Worm (Caenorhabditis elegans) whole organism, young adult: Measurements from ENCODE around the gene cth-1.
A peak's percentile ranks its signal among the peaks of the same experiment; 100 is the strongest.

Experiments
- B0019.2 ChIP-seq: fragments of 200-800 bp; sonication (Bioruptor generic); conservative IDR thresholded peaks from 2 replicates; pipeline ENCODE4 v1.3.6; 2022; ENCODE audit warnings: missing genetic modification reagents, missing genetic modification characterization, missing compliant biosample characterization
- C17E4.6 ChIP-seq: fragments of 200-800 bp; sonication (Bioruptor generic); IDR thresholded peaks from 2 replicates; pipeline ENCODE4 v1.3.6; 2022; ENCODE audit warnings: missing genetic modification reagents, missing genetic modification characterization, missing compliant biosample characterization
- F22D6.2 ChIP-seq: sonication (generic microtip); optimal IDR thresholded peaks from 2 replicates; lab custom pipeline; 2016; ENCODE audit warnings: mild to moderate bottlenecking, missing genetic modification characterization, missing compliant biosample characterization
- F57A8.1 ChIP-seq: fragments of 200-800 bp; sonication (Bioruptor generic); optimal IDR thresholded peaks from 2 replicates; lab custom pipeline; 2018; ENCODE audit warnings: mild to moderate bottlenecking, missing genetic modification characterization, moderate library complexity, missing compliant biosample characterization
- T26A5.8 ChIP-seq: sonication (generic microtip); optimal IDR thresholded peaks from 2 replicates; lab custom pipeline; 2016; ENCODE audit warnings: missing genetic modification characterization, missing compliant biosample characterization
- Y79H2A.3 ChIP-seq: fragments of 200-800 bp; sonication (Bioruptor generic); conservative IDR thresholded peaks from 2 replicates; pipeline ENCODE4 v1.3.6; 2022; ENCODE audit warnings: missing genetic modification reagents, missing genetic modification characterization, missing compliant biosample characterization
- atf-7 ChIP-seq: sonication (generic microtip); optimal IDR thresholded peaks from 2 replicates; lab custom pipeline; 2017; ENCODE audit warnings: mild to moderate bottlenecking, missing genetic modification characterization, missing compliant biosample characterization
- attf-5 ChIP-seq: fragments of 200-800 bp; sonication (Bioruptor generic); optimal IDR thresholded peaks from 2 replicates; lab custom pipeline; 2018; ENCODE audit warnings: mild to moderate bottlenecking, missing genetic modification characterization, missing compliant biosample characterization
- attf-6 ChIP-seq: fragments of 200-800 bp; sonication (Bioruptor generic); IDR thresholded peaks from 2 replicates; pipeline ENCODE4 v1.3.6; 2022; ENCODE audit warnings: missing genetic modification reagents, missing genetic modification characterization, missing compliant biosample characterization
- ccch-3 ChIP-seq: fragments of 200-800 bp; sonication (Bioruptor generic); optimal IDR thresholded peaks from 2 replicates; lab custom pipeline; 2018; ENCODE audit warnings: mild to moderate bottlenecking, missing genetic modification characterization, missing compliant biosample characterization
- cebp-1 ChIP-seq, 2 experiments: fragments of 200-800 bp in 1 of 2; sonication (Bioruptor generic) in 1 of 2; sonication (generic microtip) in 1 of 2; IDR thresholded peaks in 1 of 2; optimal IDR thresholded peaks in 1 of 2; 2 replicates each; pipeline versions ENCODE4 v1.3.6 to Lab custom; 2017 to 2022; ENCODE audit warnings: missing compliant biosample characterization in 2 of 2, missing genetic modification characterization in 2 of 2, mild to moderate bottlenecking in 1 of 2, missing genetic modification reagents in 1 of 2, moderate library complexity in 1 of 2
- chd-7 ChIP-seq: sonication (generic microtip); optimal IDR thresholded peaks from 2 replicates; lab custom pipeline; 2016; ENCODE audit warnings: mild to moderate bottlenecking, missing genetic modification characterization, moderate library complexity, missing compliant biosample characterization
- egrh-3 ChIP-seq: fragments of 200-800 bp; sonication (Bioruptor generic); IDR thresholded peaks from 2 replicates; pipeline ENCODE4 v1.3.6; 2022; ENCODE audit warnings: missing genetic modification reagents, missing genetic modification characterization, missing compliant biosample characterization
- ekl-4 ChIP-seq: fragments of 200-800 bp; sonication (Bioruptor generic); IDR thresholded peaks from 2 replicates; pipeline ENCODE4 v1.3.6; 2022; ENCODE audit warnings: missing genetic modification reagents, missing genetic modification characterization, missing compliant biosample characterization
- ets-4 ChIP-seq: fragments of 200-800 bp; sonication (Bioruptor generic); optimal IDR thresholded peaks from 2 replicates; lab custom pipeline; 2018; ENCODE audit warnings: mild to moderate bottlenecking, missing genetic modification characterization, missing compliant biosample characterization
- madf-3 ChIP-seq: fragments of 200-800 bp; sonication (Bioruptor generic); IDR thresholded peaks from 2 replicates; pipeline ENCODE4 v1.3.6; 2022; ENCODE audit warnings: missing genetic modification reagents, missing genetic modification characterization, missing compliant biosample characterization
- mel-28 ChIP-seq: sonication (generic microtip); optimal IDR thresholded peaks from 2 replicates; lab custom pipeline; 2016; ENCODE audit warnings: borderline replicate concordance, mild to moderate bottlenecking, missing genetic modification characterization, missing compliant biosample characterization
- mes-4 ChIP-seq: sonication (generic microtip); optimal IDR thresholded peaks from 2 replicates; lab custom pipeline; 2016; ENCODE audit warnings: missing genotype, missing genetic modification characterization, missing compliant biosample characterization
- nfya-2 ChIP-seq: fragments of 200-800 bp; sonication (Bioruptor generic); IDR thresholded peaks from 2 replicates; pipeline ENCODE4 v1.3.6; 2022; ENCODE audit warnings: missing genetic modification reagents, missing genetic modification characterization, missing compliant biosample characterization
- nhr-179 ChIP-seq: sonication (generic microtip); optimal IDR thresholded peaks from 2 replicates; lab custom pipeline; 2016; ENCODE audit warnings: mild to moderate bottlenecking, missing genetic modification characterization, missing compliant biosample characterization
- nhr-80 ChIP-seq: sonication (generic microtip); optimal IDR thresholded peaks from 2 replicates; lab custom pipeline; 2016; ENCODE audit warnings: missing genetic modification characterization, missing compliant biosample characterization
- pbrm-1 ChIP-seq: fragments of 200-800 bp; sonication (Bioruptor generic); IDR thresholded peaks from 2 replicates; pipeline ENCODE4 v1.3.6; 2022; ENCODE audit warnings: missing genetic modification reagents, missing genetic modification characterization, missing compliant biosample characterization
- rpc-1 ChIP-seq, 2 experiments: fragments of 150-350 bp in 1 of 2; sonication (generic microtip) in 1 of 2; optimal IDR thresholded peaks; 2 replicates each; lab custom pipeline; 2014 to 2018; ENCODE audit warnings: missing biosample characterization in 1 of 2, missing genetic modification characterization in 1 of 2, missing genetic modification reagents in 1 of 2, missing genotype in 1 of 2
- snpc-1.3 ChIP-seq: sonication (generic microtip); optimal IDR thresholded peaks from 2 replicates; lab custom pipeline; 2017; ENCODE audit warnings: missing genetic modification characterization, mild to moderate bottlenecking, missing compliant biosample characterization, antibody characterized with exemption, moderate library complexity, missing genotype, missing genetic modification reagents; ENCODE audit not compliant: insufficient read depth
- snpc-3.4 ChIP-seq: sonication (generic microtip); optimal IDR thresholded peaks from 2 replicates; lab custom pipeline; 2017; ENCODE audit warnings: missing genetic modification characterization, mild to moderate bottlenecking, missing compliant biosample characterization, antibody characterized with exemption, moderate library complexity, missing genotype, missing genetic modification reagents
- unc-130 ChIP-seq: sonication (generic microtip); optimal IDR thresholded peaks from 2 replicates; lab custom pipeline; 2016; ENCODE audit warnings: missing genetic modification reagents, missing genetic modification characterization, missing compliant biosample characterization
- zim-3 ChIP-seq: sonication (generic microtip); optimal IDR thresholded peaks from 2 replicates; lab custom pipeline; 2017; ENCODE audit warnings: mild to moderate bottlenecking, missing genetic modification characterization, moderate library complexity, missing compliant biosample characterization
- ztf-22 ChIP-seq: fragments of 200-800 bp; sonication (Bioruptor generic); optimal IDR thresholded peaks from 2 replicates; lab custom pipeline; 2018; ENCODE audit warnings: mild to moderate bottlenecking, missing genetic modification characterization, moderate library complexity, missing compliant biosample characterization
- ztf-25 ChIP-seq: fragments of 200-800 bp; sonication (Bioruptor generic); IDR thresholded peaks from 2 replicates; pipeline ENCODE4 v1.3.6; 2022; ENCODE audit warnings: missing genetic modification reagents, missing genetic modification characterization, missing compliant biosample characterization
- ztf-26 ChIP-seq: sonication (generic microtip); optimal IDR thresholded peaks from 2 replicates; lab custom pipeline; 2017; ENCODE audit warnings: missing genetic modification characterization, missing compliant biosample characterization

The cth-1 gene

DNA sequence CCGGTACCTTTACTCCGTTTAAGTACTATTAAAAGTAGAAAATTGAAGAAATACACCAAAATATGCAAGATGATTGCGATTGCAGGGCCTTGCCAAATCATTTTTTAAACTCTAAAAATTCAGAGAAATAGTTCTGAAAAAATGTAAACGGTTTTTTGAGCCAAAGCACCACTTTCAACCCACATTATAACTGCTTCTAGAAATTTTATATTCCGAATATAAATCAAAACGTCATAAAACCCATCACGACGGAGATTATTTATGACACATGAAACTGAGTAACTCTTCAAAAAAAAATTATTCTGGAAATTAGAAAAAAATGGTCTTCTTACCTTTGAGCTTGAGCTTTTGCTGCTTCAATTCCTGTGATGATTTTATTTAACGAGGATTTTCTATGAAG lies 13.8 kb downstream of the cth-1 start, which contains the start of gene srxa-16:
Gene srxa-16 (minus strand): TSS at position 101 of the 400 bp plus-strand sequence.
- TF ChIP-seq F22D6.2 (no peak), B0019.2 (GFP tag; lab: Robert Waterston, UW) (no peak), ccch-3 (no peak), pbrm-1 (GFP tag; lab: Robert Waterston, UW) (no peak), snpc-3.4 (tag; lab: Kevin White, UChicago) (no peak), egrh-3 (GFP tag; lab: Robert Waterston, UW) (no peak), ztf-25 (no peak)

DNA sequence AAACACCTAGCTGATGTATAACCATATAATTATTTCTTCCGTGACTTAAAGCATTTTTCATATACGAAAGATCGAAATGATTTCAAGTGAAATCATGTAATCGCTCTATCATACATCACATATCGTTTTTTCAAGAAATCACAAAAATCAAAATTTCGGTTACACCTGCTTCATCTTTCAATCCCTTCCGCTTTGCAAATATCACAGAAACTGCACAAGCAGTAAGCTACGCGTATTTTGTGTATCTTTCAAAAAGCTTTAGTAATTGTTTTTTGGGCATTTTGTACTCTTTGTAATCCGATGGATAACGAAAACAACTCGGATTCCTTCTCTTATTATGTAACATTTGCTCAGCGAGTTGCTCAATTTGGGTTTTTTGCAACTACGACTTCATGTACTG lies 14.9 kb downstream of the cth-1 start, which contains the start of gene str-25:
Gene str-25 (plus strand): TSS at position 301 of the 400 bp plus-strand sequence.
- TF ChIP-seq T26A5.8 (tag; lab: Kevin White, UChicago): no peak
- TF ChIP-seq attf-5 (GFP tag; lab: Kevin White, UChicago): no peak
- no peak for TF ChIP-seq ztf-26 (tag; lab: Kevin White, UChicago)
- no peak for TF ChIP-seq F57A8.1 (GFP tag; lab: Kevin White, UChicago)
- TF ChIP-seq nfya-2 (GFP tag; lab: Robert Waterston, UW): no peak
- no peak for TF ChIP-seq snpc-1.3
- no peak for TF ChIP-seq zim-3
- no peak for TF ChIP-seq ztf-22 (GFP tag; lab: Kevin White, UChicago)
- no peak for TF ChIP-seq C17E4.6 (GFP tag; lab: Robert Waterston, UW)
- no peak for TF ChIP-seq chd-7
- no peak for TF ChIP-seq unc-130 (GFP tag; lab: Kevin White, UChicago)
- no peak for TF ChIP-seq nhr-179
- TF ChIP-seq Y79H2A.3: no peak
- TF ChIP-seq mes-4 (tag; lab: Kevin White, UChicago): no peak
- TF ChIP-seq ets-4 (GFP tag; lab: Kevin White, UChicago): no peak
- TF ChIP-seq mel-28 (tag; lab: Kevin White, UChicago): no peak
- no peak for TF ChIP-seq ekl-4
- no peak for TF ChIP-seq atf-7

DNA sequence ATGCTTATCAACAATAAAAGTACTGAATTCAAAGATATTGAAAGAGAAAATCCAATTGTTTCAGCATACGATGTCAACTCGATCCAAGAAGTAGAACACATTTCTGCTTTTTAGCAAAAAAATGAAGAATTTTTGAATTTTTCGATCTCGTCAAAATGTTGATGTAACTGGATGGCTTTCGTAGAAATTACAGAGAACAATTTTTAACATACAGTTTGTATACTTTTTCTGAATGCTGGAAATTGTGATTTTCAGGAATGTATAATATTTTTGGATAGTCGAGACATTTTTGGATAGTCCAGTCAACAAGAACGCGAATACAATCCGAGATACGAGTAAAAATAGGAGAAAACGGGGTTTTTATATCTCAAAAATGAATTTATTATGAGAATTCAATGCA lies 18.1 kb downstream of the cth-1 start, which contains the start of gene str-103:
Gene str-103 (minus strand): TSS at position 101 of the 400 bp plus-strand sequence.
- no peak for TF ChIP-seq rpc-1 (optimal IDR thresholded peaks at IDR 0.05; lab: Kevin White, UChicago)
- TF ChIP-seq rpc-1 (tag; optimal IDR thresholded peaks at IDR 0.05; lab: Kevin White, UChicago): no peak
- no peak for TF ChIP-seq madf-3 (GFP tag; lab: Robert Waterston, UW)

- TF ChIP-seq nhr-179 (no peak), cebp-1 (GFP tag; IDR thresholded peaks at IDR 0.05; lab: Robert Waterston, UW) (no peak), cebp-1 (tag; optimal IDR thresholded peaks at IDR 0.05; lab: Kevin White, UChicago) (peak; percentile 86)
Observed at ce11 chrV:16120499-16120898, 20.0 kb downstream of the cth-1 start.

DNA sequence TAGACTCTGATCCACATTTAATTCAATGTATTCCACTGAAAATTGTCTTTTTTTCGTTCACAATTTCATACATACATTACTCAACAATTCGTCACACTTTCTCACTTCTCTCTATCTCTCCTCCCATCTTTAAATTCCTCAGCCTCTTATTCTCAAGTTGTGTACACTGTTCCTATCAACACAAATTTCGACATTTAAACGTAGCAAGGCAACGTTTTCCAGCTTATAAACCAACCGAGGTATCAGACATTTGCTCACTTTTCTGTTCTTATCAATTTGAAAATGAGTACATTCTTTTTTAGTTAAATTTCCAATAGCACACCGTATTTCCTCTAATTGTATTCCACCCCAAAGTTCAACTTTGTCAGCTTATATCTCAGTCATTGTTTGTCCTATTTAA lies 20.4 kb downstream of the cth-1 start, which contains the start of gene skr-3:
Gene skr-3 (plus strand): TSS at position 163 of the 400 bp plus-strand sequence.
- peak; percentile 23 for TF ChIP-seq nhr-80 (tag; lab: Kevin White, UChicago)
- TF ChIP-seq unc-130 (GFP tag; lab: Kevin White, UChicago): no peak
- TF ChIP-seq, all 124 proteins: peak for 1

- TF ChIP-seq attf-6 (no peak), cebp-1 (GFP tag; IDR thresholded peaks at IDR 0.05; lab: Robert Waterston, UW) (no peak), cebp-1 (tag; optimal IDR thresholded peaks at IDR 0.05; lab: Kevin White, UChicago) (peak; percentile 5)
Observed at ce11 chrV:16121451-16121850, 21.0 kb downstream of the cth-1 start.
